2 fruit fly cellular contexts compared by ENCODE assay signal in genomic region chrX:11643227-11643626, dm6.
TF ChIP-seq lines count a peak whose summit lies in the region.

No protein-coding gene starts in this region.

- peak; percentile 63 to 71 for TF ChIP-seq CTCF in S2 (optimal IDR thresholded peaks at IDR 0.05; lab: Kevin White, UChicago)
- peak; percentile 65 for TF ChIP-seq CTCF in whole organism, embryonic (GFP tag; optimal IDR thresholded peaks at IDR 0.05; lab: Kevin White, UChicago)

TF ChIP-seq in whole organism, embryonic, 481 proteins besides CTCF, POLR2A, EP300 and RAD21:
- TF ChIP-seq Dfd (GFP tag; optimal IDR thresholded peaks at IDR 0.05; lab: Kevin White, UChicago) (no peak), mam (GFP tag; optimal IDR thresholded peaks at IDR 0.05; lab: Kevin White, UChicago) (no peak), Ets65A (GFP tag; lab: Kevin White, UChicago) (peak; percentile 31), CG8478 (optimal IDR thresholded peaks at IDR 0.05; lab: Kevin White, UChicago) (no peak)
TF ChIP-seq in whole organism, embryonic: peak in this region for 1.
